Worm (Caenorhabditis elegans) whole organism, young adult: ENCODE data around the gene T05A10.6.

Experiments used
- F10E7.11 ChIP-seq: sonication (generic microtip); optimal IDR thresholded peaks from 2 replicates; lab custom pipeline; 2017; ENCODE audit warnings: mild to moderate bottlenecking, missing genetic modification characterization, moderate library complexity, missing compliant biosample characterization
- F23B12.7 ChIP-seq: sonication (generic microtip); optimal IDR thresholded peaks from 2 replicates; lab custom pipeline; 2017; ENCODE audit warnings: missing genetic modification characterization, mild to moderate bottlenecking, missing compliant biosample characterization, antibody characterized with exemption, moderate library complexity; ENCODE audit not compliant: insufficient read depth
- F52B5.7 ChIP-seq: sonication (generic microtip); optimal IDR thresholded peaks from 2 replicates; lab custom pipeline; 2016; ENCODE audit warnings: mild to moderate bottlenecking, missing genetic modification characterization, missing compliant biosample characterization
- K12H6.12 ChIP-seq: fragments of 200-800 bp; sonication (Bioruptor generic); optimal IDR thresholded peaks from 2 replicates; lab custom pipeline; 2018; ENCODE audit warnings: mild to moderate bottlenecking, missing genetic modification characterization, missing compliant biosample characterization
- T07F8.4 ChIP-seq: sonication (generic microtip); optimal IDR thresholded peaks from 2 replicates; lab custom pipeline; 2016; ENCODE audit warnings: mild to moderate bottlenecking, missing genetic modification characterization, moderate library complexity, missing compliant biosample characterization
- Y53G8AR.9 ChIP-seq: fragments of 200-800 bp; sonication (Bioruptor generic); conservative IDR thresholded peaks from 2 replicates; pipeline ENCODE4 v1.3.6; 2022; ENCODE audit warnings: missing genetic modification reagents, missing genetic modification characterization, missing compliant biosample characterization
- Y95B8A.8 ChIP-seq: fragments of 200-800 bp; sonication (Bioruptor generic); IDR thresholded peaks from 2 replicates; pipeline ENCODE4 v1.3.6; 2022; ENCODE audit warnings: missing genetic modification reagents, missing genetic modification characterization, missing compliant biosample characterization
- ZK185.1 ChIP-seq: sonication (generic microtip); optimal IDR thresholded peaks from 2 replicates; lab custom pipeline; 2016; ENCODE audit warnings: mild to moderate bottlenecking, missing genetic modification characterization, missing compliant biosample characterization; ENCODE audit not compliant: poor library complexity, severe bottlenecking
- ama-1 ChIP-seq, 3 experiments: fragments of 150-350 bp in 1 of 3; sonication (generic microtip) in 2 of 3; optimal IDR thresholded peaks; 2 replicates each; lab custom pipeline; 2014 to 2018; ENCODE audit warnings: missing biosample characterization in 2 of 3, missing genetic modification characterization in 2 of 3, missing genetic modification reagents in 2 of 3
- athp-1 ChIP-seq: sonication (generic microtip); optimal IDR thresholded peaks from 2 replicates; lab custom pipeline; 2017; ENCODE audit warnings: mild to moderate bottlenecking, missing genetic modification characterization, missing compliant biosample characterization
- attf-5 ChIP-seq: fragments of 200-800 bp; sonication (Bioruptor generic); optimal IDR thresholded peaks from 2 replicates; lab custom pipeline; 2018; ENCODE audit warnings: mild to moderate bottlenecking, missing genetic modification characterization, missing compliant biosample characterization
- cebp-2 ChIP-seq: fragments of 200-800 bp; sonication (Bioruptor generic); IDR thresholded peaks from 2 replicates; pipeline ENCODE4 v1.3.6; 2022; ENCODE audit warnings: missing genetic modification characterization, missing compliant biosample characterization
- ceh-27 ChIP-seq: fragments of 200-800 bp; sonication (Bioruptor generic); optimal IDR thresholded peaks from 2 replicates; lab custom pipeline; 2018; ENCODE audit warnings: mild to moderate bottlenecking, missing genetic modification characterization, moderate library complexity, missing compliant biosample characterization
- ceh-58 ChIP-seq: fragments of 200-800 bp; sonication (Bioruptor generic); IDR thresholded peaks from 2 replicates; pipeline ENCODE4 v1.3.6; 2022; ENCODE audit warnings: missing genetic modification characterization, missing compliant biosample characterization
- ceh-79 ChIP-seq: sonication (generic microtip); optimal IDR thresholded peaks from 2 replicates; lab custom pipeline; 2017; ENCODE audit warnings: mild to moderate bottlenecking, missing genetic modification characterization, missing compliant biosample characterization
- ceh-91 ChIP-seq: fragments of 200-800 bp; sonication (Bioruptor generic); IDR thresholded peaks from 2 replicates; pipeline ENCODE4 v1.3.6; 2022; ENCODE audit warnings: missing genetic modification reagents, missing genetic modification characterization, missing compliant biosample characterization
- chd-7 ChIP-seq: sonication (generic microtip); optimal IDR thresholded peaks from 2 replicates; lab custom pipeline; 2016; ENCODE audit warnings: mild to moderate bottlenecking, missing genetic modification characterization, moderate library complexity, missing compliant biosample characterization
- egl-44 ChIP-seq: fragments of 200-800 bp; sonication (Bioruptor generic); IDR thresholded peaks from 2 replicates; pipeline ENCODE4 v1.3.6; 2022; ENCODE audit warnings: missing genetic modification reagents, missing genetic modification characterization, missing compliant biosample characterization
- egrh-3 ChIP-seq: fragments of 200-800 bp; sonication (Bioruptor generic); IDR thresholded peaks from 2 replicates; pipeline ENCODE4 v1.3.6; 2022; ENCODE audit warnings: missing genetic modification reagents, missing genetic modification characterization, missing compliant biosample characterization
- ekl-4 ChIP-seq: fragments of 200-800 bp; sonication (Bioruptor generic); IDR thresholded peaks from 2 replicates; pipeline ENCODE4 v1.3.6; 2022; ENCODE audit warnings: missing genetic modification reagents, missing genetic modification characterization, missing compliant biosample characterization
- ets-4 ChIP-seq: fragments of 200-800 bp; sonication (Bioruptor generic); optimal IDR thresholded peaks from 2 replicates; lab custom pipeline; 2018; ENCODE audit warnings: mild to moderate bottlenecking, missing genetic modification characterization, missing compliant biosample characterization
- fkh-3 ChIP-seq: sonication (generic microtip); optimal IDR thresholded peaks from 2 replicates; lab custom pipeline; 2016; ENCODE audit warnings: mild to moderate bottlenecking, missing genetic modification characterization, missing compliant biosample characterization
- gei-17 ChIP-seq: fragments of 200-800 bp; sonication (Bioruptor generic); optimal IDR thresholded peaks from 2 replicates; lab custom pipeline; 2018; ENCODE audit warnings: mild to moderate bottlenecking, missing genetic modification characterization, missing compliant biosample characterization
- hmg-1.2 ChIP-seq: fragments of 200-800 bp; sonication (Bioruptor generic); IDR thresholded peaks from 2 replicates; pipeline ENCODE4 v1.3.6; 2022; ENCODE audit warnings: missing genetic modification reagents, missing genetic modification characterization, missing compliant biosample characterization
- lag-1 ChIP-seq: fragments of 200-800 bp; sonication (Bioruptor generic); IDR thresholded peaks from 2 replicates; pipeline ENCODE4 v1.3.6; 2022; ENCODE audit warnings: missing genetic modification reagents, missing genetic modification characterization, missing compliant biosample characterization
- lsy-27 ChIP-seq: sonication (generic microtip); optimal IDR thresholded peaks from 2 replicates; lab custom pipeline; 2017; ENCODE audit warnings: missing genetic modification characterization, mild to moderate bottlenecking, missing compliant biosample characterization, antibody characterized with exemption, missing genotype, borderline replicate concordance; ENCODE audit not compliant: insufficient read depth
- mcd-1 ChIP-seq: fragments of 200-800 bp; sonication (Bioruptor generic); IDR thresholded peaks from 2 replicates; pipeline ENCODE4 v1.3.6; 2022; ENCODE audit warnings: missing genetic modification reagents, missing genetic modification characterization, missing compliant biosample characterization
- mes-4 ChIP-seq: sonication (generic microtip); optimal IDR thresholded peaks from 2 replicates; lab custom pipeline; 2016; ENCODE audit warnings: missing genotype, missing genetic modification characterization, missing compliant biosample characterization
- mxl-1 ChIP-seq: sonication (generic microtip); optimal IDR thresholded peaks from 2 replicates; lab custom pipeline; 2016; ENCODE audit warnings: missing genetic modification characterization, missing compliant biosample characterization
- nfyb-1 ChIP-seq: fragments of 200-800 bp; sonication (Bioruptor generic); IDR thresholded peaks from 2 replicates; pipeline ENCODE4 v1.3.6; 2022; ENCODE audit warnings: missing genetic modification reagents, missing genetic modification characterization, missing compliant biosample characterization
- nhr-120 ChIP-seq: fragments of 200-800 bp; sonication (Bioruptor generic); IDR thresholded peaks from 2 replicates; pipeline ENCODE4 v1.3.6; 2022; ENCODE audit warnings: missing genetic modification characterization, missing compliant biosample characterization
- pbrm-1 ChIP-seq: fragments of 200-800 bp; sonication (Bioruptor generic); IDR thresholded peaks from 2 replicates; pipeline ENCODE4 v1.3.6; 2022; ENCODE audit warnings: missing genetic modification reagents, missing genetic modification characterization, missing compliant biosample characterization
- rec-8 ChIP-seq, 2 experiments: sonication (generic microtip); optimal IDR thresholded peaks; 2 replicates each; lab custom pipeline; 2016; ENCODE audit warnings: mild to moderate bottlenecking in 2 of 2, missing genetic modification characterization in 2 of 2, missing genetic modification reagents in 2 of 2, missing genotype in 2 of 2, missing biosample characterization in 1 of 2, missing compliant biosample characterization in 1 of 2, moderate library complexity in 1 of 2
- rpc-1 ChIP-seq, 2 experiments: fragments of 150-350 bp in 1 of 2; sonication (generic microtip) in 1 of 2; optimal IDR thresholded peaks; 2 replicates each; lab custom pipeline; 2014 to 2018; ENCODE audit warnings: missing biosample characterization in 1 of 2, missing genetic modification characterization in 1 of 2, missing genetic modification reagents in 1 of 2, missing genotype in 1 of 2
- sdz-38 ChIP-seq: sonication (generic microtip); optimal IDR thresholded peaks from 2 replicates; lab custom pipeline; 2016; ENCODE audit warnings: missing genotype, missing genetic modification characterization, missing compliant biosample characterization
- sea-2 ChIP-seq: fragments of 200-800 bp; sonication (Bioruptor generic); IDR thresholded peaks from 2 replicates; pipeline ENCODE4 v1.3.6; 2022; ENCODE audit warnings: missing genetic modification characterization, missing compliant biosample characterization
- snpc-3.4 ChIP-seq: sonication (generic microtip); optimal IDR thresholded peaks from 2 replicates; lab custom pipeline; 2017; ENCODE audit warnings: missing genetic modification characterization, mild to moderate bottlenecking, missing compliant biosample characterization, antibody characterized with exemption, moderate library complexity, missing genotype, missing genetic modification reagents
- tbp1 ChIP-seq: fragments of 200-800 bp; sonication (Bioruptor generic); optimal IDR thresholded peaks from 2 replicates; lab custom pipeline; 2018; ENCODE audit warnings: mild to moderate bottlenecking, missing genetic modification characterization, missing compliant biosample characterization
- zim-3 ChIP-seq: sonication (generic microtip); optimal IDR thresholded peaks from 2 replicates; lab custom pipeline; 2017; ENCODE audit warnings: mild to moderate bottlenecking, missing genetic modification characterization, moderate library complexity, missing compliant biosample characterization
- ztf-18 ChIP-seq: sonication (generic microtip); optimal IDR thresholded peaks from 2 replicates; lab custom pipeline; 2016; ENCODE audit warnings: missing genotype, mild to moderate bottlenecking, missing genetic modification characterization, missing compliant biosample characterization
- ztf-25 ChIP-seq: fragments of 200-800 bp; sonication (Bioruptor generic); IDR thresholded peaks from 2 replicates; pipeline ENCODE4 v1.3.6; 2022; ENCODE audit warnings: missing genetic modification reagents, missing genetic modification characterization, missing compliant biosample characterization
- ztf-26 ChIP-seq: sonication (generic microtip); optimal IDR thresholded peaks from 2 replicates; lab custom pipeline; 2017; ENCODE audit warnings: missing genetic modification characterization, missing compliant biosample characterization
- ztf-28 ChIP-seq: fragments of 200-800 bp; sonication (Bioruptor generic); IDR thresholded peaks from 2 replicates; pipeline ENCODE4 v1.3.6; 2022; ENCODE audit warnings: missing genetic modification reagents, missing genetic modification characterization, missing compliant biosample characterization
- ztf-6 ChIP-seq: fragments of 200-800 bp; sonication (Bioruptor generic); IDR thresholded peaks from 2 replicates; pipeline ENCODE4 v1.3.6; 2022; ENCODE audit warnings: missing genetic modification reagents, missing genetic modification characterization, missing compliant biosample characterization

The T05A10.6 gene

ce11 chrX:10821160-10821559 lies 26.6 kb upstream of the T05A10.6 start (continued):
- 0 out of 2 replicates have a peak, but pooled peaks have one; percentile 31 for TF ChIP-seq egl-44 (GFP tag; lab: Robert Waterston, UW)
- peak; percentile 74 for TF ChIP-seq mxl-1 (tag; lab: Kevin White, UChicago)
- TF ChIP-seq sdz-38 (tag; lab: Kevin White, UChicago): no peak
- peak; percentile 62 for TF ChIP-seq ceh-79 (tag; lab: Kevin White, UChicago)
- no peak for TF ChIP-seq ceh-58 (GFP tag; lab: Robert Waterston, UW)
- peak; percentile 86 for TF ChIP-seq rpc-1 (optimal IDR thresholded peaks at IDR 0.05; lab: Kevin White, UChicago)
- TF ChIP-seq rpc-1 (tag; optimal IDR thresholded peaks at IDR 0.05; lab: Kevin White, UChicago): peak; percentile 90
- TF ChIP-seq ztf-25: peak; percentile 83; the same call in 1 of the 2 replicates
- TF ChIP-seq Y95B8A.8 (GFP tag; lab: Robert Waterston, UW): 0 out of 2 replicates have a peak, but pooled peaks have one; percentile 53
- no peak for TF ChIP-seq attf-5
- TF ChIP-seq mcd-1 (GFP tag; lab: Robert Waterston, UW): peak; percentile 66; the same call in 1 of the 2 replicates
- TF ChIP-seq athp-1 (tag; lab: Kevin White, UChicago): peak; percentile 68
- TF ChIP-seq egrh-3 (GFP tag; lab: Robert Waterston, UW): peak; percentile 10; the same call in 1 of the 2 replicates
- TF ChIP-seq rec-8 (tag; optimal IDR thresholded peaks at IDR 0.05; lab: Kevin White, UChicago): peak in 1 of 2 experiments; percentile 17
- TF ChIP-seq pbrm-1 (GFP tag; lab: Robert Waterston, UW): peak; percentile 87
- TF ChIP-seq ets-4 (GFP tag; lab: Kevin White, UChicago): peak; percentile 21
- TF ChIP-seq K12H6.12 (tag; lab: Kevin White, UChicago): peak; percentile 11
- peak; percentile 52 for TF ChIP-seq ztf-18
- TF ChIP-seq ZK185.1 (tag; lab: Kevin White, UChicago): peak; percentile 81
- peak; percentile 87 for TF ChIP-seq nfyb-1 (GFP tag; lab: Robert Waterston, UW)
- peak; percentile 37 for TF ChIP-seq T07F8.4 (tag; lab: Kevin White, UChicago)
- TF ChIP-seq lag-1 (GFP tag; lab: Robert Waterston, UW): no peak
- TF ChIP-seq hmg-1.2 (GFP tag; lab: Robert Waterston, UW): peak; percentile 76
- TF ChIP-seq sea-2: no peak
- no peak for TF ChIP-seq F23B12.7
- TF ChIP-seq nhr-120 (GFP tag; lab: Robert Waterston, UW): no peak
- peak; percentile 98 for TF ChIP-seq tbp1 (GFP tag; lab: Kevin White, UChicago)
- TF ChIP-seq ztf-26: peak; percentile 59
- TF ChIP-seq F10E7.11 (tag; lab: Kevin White, UChicago): no peak
- no peak for TF ChIP-seq mes-4
- TF ChIP-seq cebp-2 (GFP tag; lab: Robert Waterston, UW): peak; percentile 64; the same call in 1 of the 2 replicates
- 0 out of 2 replicates have a peak, but pooled peaks have one; percentile 23 for TF ChIP-seq ceh-91 (GFP tag; lab: Robert Waterston, UW)
- no peak for TF ChIP-seq lsy-27 (tag; lab: Kevin White, UChicago)
- TF ChIP-seq fkh-3 (tag; lab: Kevin White, UChicago): no peak
- TF ChIP-seq ceh-27: peak; percentile 63
- TF ChIP-seq ekl-4 (GFP tag; lab: Robert Waterston, UW): peak; percentile 63
- peak; percentile 64 for TF ChIP-seq gei-17
- TF ChIP-seq F52B5.7: peak; percentile 74
- peak; percentile 31 for TF ChIP-seq chd-7
- TF ChIP-seq zim-3 (tag; lab: Kevin White, UChicago): peak; percentile 10
- no peak for TF ChIP-seq ztf-6 (GFP tag; lab: Robert Waterston, UW)
- TF ChIP-seq ztf-28 (GFP tag; lab: Robert Waterston, UW): peak; percentile 67; the same call in 1 of the 2 replicates
- no peak for TF ChIP-seq ama-1 (optimal IDR thresholded peaks at IDR 0.05; lab: Kevin White, UChicago)
- TF ChIP-seq ama-1 (GFP tag; optimal IDR thresholded peaks at IDR 0.05; lab: Kevin White, UChicago): peak; percentile 40 to 91
- TF ChIP-seq Y53G8AR.9 (GFP tag; lab: Robert Waterston, UW): 0 out of 2 replicates have a peak, but pooled peaks have one; percentile 67
- peak; percentile 70 for TF ChIP-seq snpc-3.4 (tag; lab: Kevin White, UChicago)
- TF ChIP-seq, all 124 proteins: peak for 56
